Worm (Caenorhabditis elegans): Measurements from ENCODE around the gene C14C10.5.

ce11 chrV:12632048-12632447 lies 32.1 kb downstream of the C14C10.5 start, which contains the start of gene srx-113:
- TF ChIP-seq F13C5.2 (tag; optimal IDR thresholded peaks at IDR 0.05) = no peak
- TF ChIP-seq aly-1 (tag; optimal IDR thresholded peaks at IDR 0.05) = no peak
- no peak for TF ChIP-seq ets-7 (tag; optimal IDR thresholded peaks at IDR 0.05)
- no peak for TF ChIP-seq ceh-36 (tag; optimal IDR thresholded peaks at IDR 0.05)
- no peak for TF ChIP-seq hmg-4 (GFP tag; optimal IDR thresholded peaks at IDR 0.05)
- TF ChIP-seq B0310.2 (tag; optimal IDR thresholded peaks at IDR 0.05) = no peak
- no peak for TF ChIP-seq tbx-37 (GFP tag; conservative IDR thresholded peaks at IDR 0.05)
